Fruit fly (Drosophila melanogaster): ENCODE results near the gene CG43083.

- TF ChIP-seq kay (GFP tag; ENCODE audit: borderline replicate concordance) (no peak), CG1620 (GFP tag; optimal IDR thresholded peaks at IDR 0.05) (no peak), cnc (optimal IDR thresholded peaks at IDR 0.05) (no peak), bab1 (GFP tag; optimal IDR thresholded peaks at IDR 0.05) (no peak), CG33017 (tag; optimal IDR thresholded peaks at IDR 0.05) (no peak), cic (GFP tag; optimal IDR thresholded peaks at IDR 0.05) (no peak), Crg-1 (GFP tag; optimal IDR thresholded peaks at IDR 0.05) (no peak), ovo (GFP tag; optimal IDR thresholded peaks at IDR 0.05) (no peak)
Measured at dm6 chr3L:15692388-15692787, 44.0 kb downstream of the CG43083 start.

All from whole organism, adult.